Fruit fly (Drosophila melanogaster) whole organism, embryonic: Measurements from ENCODE around the gene CG12594.
A peak's percentile ranks its signal among the peaks of the same experiment; 100 is the strongest.

Experiments
- B-H1 ChIP-seq: fragments of 200-800 bp; sonication (Bioruptor generic); IDR thresholded peaks from 3 replicates; pipeline ENCODE4 v1.3.6; 2022; ENCODE audit warnings: missing biosample characterization, missing genetic modification characterization
- BEAF-32 ChIP-seq: fragments of 200-800 bp; sonication (Bioruptor generic); optimal IDR thresholded peaks from 3 replicates; lab custom pipeline; 2017; ENCODE audit warnings: missing biosample characterization, missing genetic modification characterization, mild to moderate bottlenecking, moderate library complexity, missing genetic modification reagents
- Bgb ChIP-seq: fragments of 200-800 bp; sonication (Bioruptor generic); IDR thresholded peaks from 2 replicates; pipeline ENCODE4 v1.3.6; 2022; ENCODE audit warnings: missing biosample characterization, missing genetic modification characterization; ENCODE audit not compliant: partially characterized antibody
- CG11695 ChIP-seq: fragments of 200-800 bp; sonication (Bioruptor generic); IDR thresholded peaks from 3 replicates; pipeline ENCODE4 v1.3.6; 2022; ENCODE audit warnings: missing biosample characterization, missing genetic modification characterization
- CG12219 ChIP-seq: fragments of 200-800 bp; sonication (Bioruptor generic); optimal IDR thresholded peaks from 3 replicates; lab custom pipeline; 2018; ENCODE audit warnings: missing biosample characterization, mild to moderate bottlenecking, missing genetic modification characterization
- CG13624 ChIP-seq: fragments of 200-800 bp; sonication (Bioruptor generic); optimal IDR thresholded peaks from 2 replicates; lab custom pipeline; 2016; ENCODE audit warnings: missing biosample characterization, missing genetic modification characterization
- CG13775 ChIP-seq: fragments of 200-800 bp; sonication (Bioruptor generic); optimal IDR thresholded peaks from 3 replicates; lab custom pipeline; 2017; ENCODE audit warnings: missing biosample characterization, mild to moderate bottlenecking, missing genetic modification characterization
- CG14710 ChIP-seq: fragments of 200-800 bp; sonication (Bioruptor generic); optimal IDR thresholded peaks from 3 replicates; lab custom pipeline; 2019; ENCODE audit warnings: missing biosample characterization, mild to moderate bottlenecking, missing genetic modification characterization, moderate library complexity
- CG14965 ChIP-seq: fragments of 200-800 bp; sonication (Bioruptor generic); optimal IDR thresholded peaks from 2 replicates; lab custom pipeline; 2016; ENCODE audit warnings: missing biosample characterization, missing genetic modification characterization, borderline replicate concordance
- CG17186 ChIP-seq: fragments of 200-800 bp; sonication (Bioruptor generic); optimal IDR thresholded peaks from 3 replicates; lab custom pipeline; 2017; ENCODE audit warnings: missing biosample characterization, missing genetic modification reagents, missing genetic modification characterization
- CG2875 ChIP-seq: fragments of 200-800 bp; sonication (Bioruptor generic); optimal IDR thresholded peaks from 2 replicates; lab custom pipeline; 2017; ENCODE audit warnings: missing biosample characterization, mild to moderate bottlenecking, missing genetic modification characterization, missing genetic modification reagents
- CG42726 ChIP-seq: fragments of 200-800 bp; sonication (Bioruptor generic); IDR thresholded peaks from 2 replicates; pipeline ENCODE4 v1.3.6; 2022; ENCODE audit warnings: missing biosample characterization, missing genetic modification characterization; ENCODE audit not compliant: partially characterized antibody
- CG4617 ChIP-seq: fragments of 200-800 bp; sonication (Bioruptor generic); optimal IDR thresholded peaks from 3 replicates; lab custom pipeline; 2016; ENCODE audit warnings: missing biosample characterization, missing genetic modification characterization, borderline replicate concordance
- CG9876 ChIP-seq: fragments of 200-800 bp; sonication (Bioruptor generic); optimal IDR thresholded peaks from 2 replicates; lab custom pipeline; 2016; ENCODE audit warnings: missing biosample characterization, missing genetic modification characterization
- CTCF ChIP-seq: fragments of 200-800 bp; sonication (Bioruptor generic); optimal IDR thresholded peaks from 2 replicates; lab custom pipeline; 2017; ENCODE audit warnings: missing biosample characterization, mild to moderate bottlenecking, missing genetic modification characterization, moderate library complexity
- CoRest ChIP-seq: fragments of 200-800 bp; sonication (Bioruptor generic); optimal IDR thresholded peaks from 3 replicates; lab custom pipeline; 2018; ENCODE audit warnings: missing biosample characterization, mild to moderate bottlenecking, missing genetic modification characterization, moderate library complexity
- Deaf1 ChIP-seq: fragments of 200-800 bp; optimal IDR thresholded peaks from 3 replicates; lab custom pipeline; 2019; ENCODE audit warnings: missing biosample characterization, mild to moderate bottlenecking, missing genetic modification characterization, moderate library complexity
- Doc3 ChIP-seq: fragments of 200-800 bp; sonication (Bioruptor generic); IDR thresholded peaks from 3 replicates; pipeline ENCODE4 v1.3.6; 2022; ENCODE audit warnings: missing biosample characterization, missing genetic modification characterization; ENCODE audit not compliant: partially characterized antibody
- E2f2 ChIP-seq: fragments of 200-800 bp; sonication (Bioruptor generic); IDR thresholded peaks from 2 replicates; pipeline ENCODE4 v1.3.6; 2022; ENCODE audit warnings: missing biosample characterization, missing genetic modification characterization
- Ets65A ChIP-seq: fragments of 200-800 bp; sonication (Bioruptor generic); peaks from one replicate; lab custom pipeline; 2016; ENCODE audit warnings: missing biosample characterization, missing genetic modification characterization
- Ets97D ChIP-seq: fragments of 200-800 bp; sonication (Bioruptor generic); optimal IDR thresholded peaks from 3 replicates; lab custom pipeline; 2016; ENCODE audit warnings: missing biosample characterization, missing genetic modification characterization
- HLH4C ChIP-seq: fragments of 200-800 bp; sonication (Bioruptor generic); IDR thresholded peaks from 3 replicates; pipeline ENCODE4 v1.3.6; 2022; ENCODE audit warnings: missing biosample characterization, missing genetic modification characterization; ENCODE audit not compliant: partially characterized antibody
- HmgZ ChIP-seq: fragments of 200-800 bp; sonication (Bioruptor generic); optimal IDR thresholded peaks from 2 replicates; lab custom pipeline; 2018; ENCODE audit warnings: missing biosample characterization, mild to moderate bottlenecking, missing genetic modification characterization
- Lim3 ChIP-seq: fragments of 200-800 bp; sonication (Bioruptor generic); IDR thresholded peaks from 2 replicates; pipeline ENCODE4 v1.3.6; 2022; ENCODE audit warnings: missing biosample characterization, missing genetic modification characterization
- MESR4 ChIP-seq: fragments of 200-800 bp; sonication (Bioruptor generic); optimal IDR thresholded peaks from 2 replicates; lab custom pipeline; 2018; ENCODE audit warnings: missing biosample characterization, mild to moderate bottlenecking, missing genetic modification characterization, moderate library complexity
- Med ChIP-seq: fragments of 200-800 bp; sonication (Bioruptor generic); peaks from one replicate; lab custom pipeline; 2016; ENCODE audit warnings: missing biosample characterization, missing genetic modification characterization, mild to moderate bottlenecking, inconsistent platforms, moderate library complexity
- Mes4 ChIP-seq: fragments of 200-800 bp; sonication (Bioruptor generic); optimal IDR thresholded peaks from 2 replicates; lab custom pipeline; 2016; ENCODE audit warnings: missing biosample characterization, missing genetic modification characterization
- Myb ChIP-seq: fragments of 200-800 bp; sonication (Bioruptor generic); optimal IDR thresholded peaks from 2 replicates; lab custom pipeline; 2016; ENCODE audit warnings: missing biosample characterization, missing genetic modification characterization
- Nf-YB ChIP-seq: fragments of 200-800 bp; sonication (Bioruptor generic); optimal IDR thresholded peaks from 3 replicates; lab custom pipeline; 2019; ENCODE audit warnings: missing biosample characterization, mild to moderate bottlenecking, missing genetic modification characterization, moderate library complexity
- Nf-YC ChIP-seq: fragments of 200-800 bp; optimal IDR thresholded peaks from 3 replicates; lab custom pipeline; 2019; ENCODE audit warnings: missing biosample characterization, mild to moderate bottlenecking, missing genetic modification characterization, moderate library complexity
- Opbp ChIP-seq: fragments of 200-800 bp; sonication (Bioruptor generic); IDR thresholded peaks from 3 replicates; pipeline ENCODE4 v1.3.6; 2022; ENCODE audit warnings: missing biosample characterization, missing genetic modification characterization; ENCODE audit not compliant: partially characterized antibody
- Ptx1 ChIP-seq: fragments of 200-800 bp; sonication (Bioruptor generic); IDR thresholded peaks from 2 replicates; pipeline ENCODE4 v1.3.6; 2022; ENCODE audit warnings: missing biosample characterization, missing genetic modification characterization
- Six4 ChIP-seq: fragments of 200-800 bp; sonication (Bioruptor generic); optimal IDR thresholded peaks from 2 replicates; lab custom pipeline; 2016; ENCODE audit warnings: missing biosample characterization, missing genetic modification characterization
- Sry-δ ChIP-seq: fragments of 200-800 bp; sonication (Bioruptor generic); optimal IDR thresholded peaks from 2 replicates; lab custom pipeline; 2016; ENCODE audit warnings: missing biosample characterization, missing genetic modification characterization
- YL-1 ChIP-seq: fragments of 200-800 bp; sonication (Bioruptor generic); optimal IDR thresholded peaks from 3 replicates; lab custom pipeline; 2017; ENCODE audit warnings: missing biosample characterization, mild to moderate bottlenecking, missing genetic modification characterization
- al ChIP-seq: fragments of 200-800 bp; sonication (Bioruptor generic); IDR thresholded peaks from 2 replicates; pipeline ENCODE4 v1.3.6; 2022; ENCODE audit warnings: missing biosample characterization, missing genetic modification characterization
- br ChIP-seq: fragments of >200 bp; optimal IDR thresholded peaks from 2 replicates; lab custom pipeline; 2017
- cato ChIP-seq: fragments of 200-800 bp; sonication (Bioruptor generic); optimal IDR thresholded peaks from 2 replicates; lab custom pipeline; 2016; ENCODE audit warnings: missing biosample characterization, missing genetic modification characterization, borderline replicate concordance
- chinmo ChIP-seq: fragments of 200-800 bp; sonication (Bioruptor generic); IDR thresholded peaks from 4 replicates; pipeline ENCODE4 v1.3.6; 2022; ENCODE audit warnings: missing biosample characterization, missing genetic modification characterization; ENCODE audit not compliant: partially characterized antibody
- croc ChIP-seq: fragments of 200-800 bp; sonication (Bioruptor generic); conservative IDR thresholded peaks from 3 replicates; pipeline ENCODE4 v1.3.6; 2022; ENCODE audit warnings: missing biosample characterization, missing genetic modification characterization
- emc ChIP-seq: fragments of 200-800 bp; sonication (Bioruptor generic); optimal IDR thresholded peaks from 2 replicates; lab custom pipeline; 2016; ENCODE audit warnings: missing biosample characterization, missing genetic modification characterization
- fd64A ChIP-seq: fragments of 200-800 bp; sonication (Bioruptor generic); optimal IDR thresholded peaks from 3 replicates; lab custom pipeline; 2018; ENCODE audit warnings: missing biosample characterization, mild to moderate bottlenecking, missing genetic modification characterization
- gfzf ChIP-seq: fragments of 200-800 bp; sonication (Bioruptor generic); optimal IDR thresholded peaks from 2 replicates; lab custom pipeline; 2016; ENCODE audit warnings: missing biosample characterization, mild to moderate bottlenecking, missing genetic modification characterization, moderate library complexity
- nerfin-2 ChIP-seq: fragments of 200-800 bp; sonication (Bioruptor generic); IDR thresholded peaks from 2 replicates; pipeline ENCODE4 v1.3.6; 2022; ENCODE audit warnings: missing biosample characterization, missing genetic modification characterization; ENCODE audit not compliant: partially characterized antibody
- sens ChIP-seq: fragments of 200-800 bp; sonication (Bioruptor generic); peaks from one replicate; lab custom pipeline; 2016; ENCODE audit warnings: missing biosample characterization, missing genetic modification characterization
- sna ChIP-seq: fragments of 200-800 bp; sonication (Bioruptor generic); IDR thresholded peaks from 2 replicates; pipeline ENCODE4 v1.3.6; 2022; ENCODE audit warnings: missing biosample characterization, missing genetic modification characterization; ENCODE audit not compliant: partially characterized antibody
- tin ChIP-seq: fragments of 200-800 bp; sonication (Bioruptor generic); optimal IDR thresholded peaks from 3 replicates; lab custom pipeline; 2016; ENCODE audit warnings: missing biosample characterization, missing genetic modification characterization
- trem ChIP-seq: fragments of 200-800 bp; optimal IDR thresholded peaks from 3 replicates; lab custom pipeline; 2019; ENCODE audit warnings: missing biosample characterization, mild to moderate bottlenecking, missing genetic modification characterization, moderate library complexity
- wor ChIP-seq: fragments of 200-800 bp; sonication (Bioruptor generic); IDR thresholded peaks from 2 replicates; pipeline ENCODE4 v1.3.6; 2022; ENCODE audit warnings: missing biosample characterization, missing genetic modification characterization
- zf30C ChIP-seq: fragments of 200-800 bp; sonication (Bioruptor generic); optimal IDR thresholded peaks from 3 replicates; lab custom pipeline; 2018; ENCODE audit warnings: missing biosample characterization, mild to moderate bottlenecking, missing genetic modification characterization

Gene CG12594

DNA sequence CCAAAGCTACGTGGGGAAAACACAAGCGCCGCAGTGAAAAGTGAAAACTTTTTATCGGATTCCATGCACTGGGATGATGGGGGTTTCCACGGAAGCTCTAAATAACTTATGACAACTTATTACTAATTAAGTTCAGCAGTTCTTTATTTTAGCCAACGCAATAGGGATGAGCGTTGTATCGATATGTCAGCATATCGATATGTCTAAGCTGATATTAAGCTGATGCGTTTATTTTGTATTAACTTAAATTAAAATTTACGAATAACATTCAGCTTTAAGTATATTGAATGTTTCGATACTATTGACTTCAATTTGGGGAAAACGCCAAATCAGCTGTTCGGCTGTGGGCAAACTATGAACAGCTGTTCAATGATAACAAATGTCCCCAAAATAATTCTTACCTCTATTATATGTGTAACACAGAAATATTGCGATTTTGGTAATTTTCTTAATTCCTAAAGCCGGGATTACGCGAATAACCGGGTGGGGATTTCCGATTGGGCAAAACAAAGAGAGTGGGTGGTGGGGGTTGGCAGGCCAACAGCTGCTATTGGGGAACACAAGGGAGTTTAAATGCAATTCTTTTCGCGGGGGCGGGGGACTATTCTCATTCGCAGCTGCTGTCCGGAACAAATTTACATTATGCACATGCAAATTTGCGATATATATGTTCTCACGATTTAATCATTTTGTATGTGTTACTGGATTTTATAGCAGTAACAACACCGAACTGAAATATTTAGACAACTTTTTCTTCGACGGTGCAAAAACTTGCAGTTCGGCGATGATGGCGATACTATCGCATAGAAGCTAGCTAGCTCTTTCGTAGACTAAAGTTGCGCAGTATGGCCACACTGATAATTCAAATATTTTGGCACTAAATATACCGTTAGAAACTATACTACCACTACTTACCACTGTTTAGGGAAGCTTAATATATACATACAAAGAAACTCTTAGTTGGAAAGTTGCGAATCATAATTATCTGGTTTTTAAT lies 28.1 kb downstream of the CG12594 start, which contains the start of gene CG6923 (continued):
- TF ChIP-seq CG13775 (GFP tag; lab: Kevin White, UChicago) (peak; percentile 31), Sry-δ (GFP tag; lab: Kevin White, UChicago) (peak; percentile 84), Ets65A (peak; percentile 66), CG13624 (no peak), gfzf (peak; percentile 73), Nf-YB (GFP tag; lab: Kevin White, UChicago) (peak; percentile 68), YL-1 (GFP tag; lab: Kevin White, UChicago) (peak; percentile 4), Opbp (GFP tag; lab: Robert Waterston, UW) (peak; percentile 87), CoRest (tag; lab: Kevin White, UChicago) (peak; percentile 50), CG9876 (GFP tag; lab: Kevin White, UChicago) (no peak), Nf-YC (tag; lab: Kevin White, UChicago) (peak; percentile 90), Doc3 (peak; percentile 66), Bgb (peak; percentile 92), CG42726 (GFP tag; lab: Robert Waterston, UW) (peak; percentile 61; the same call in 1 of the 2 replicates), br (no peak), sna (GFP tag; lab: Robert Waterston, UW) (peak; percentile 71), trem (tag; lab: Kevin White, UChicago) (peak; percentile 43), sens (GFP tag; lab: Kevin White, UChicago) (peak; percentile 66), CG11695 (GFP tag; lab: Robert Waterston, UW) (no peak), CG12219 (GFP tag; lab: Kevin White, UChicago) (no peak), MESR4 (GFP tag; lab: Kevin White, UChicago) (peak; percentile 7), tin (GFP tag; lab: Kevin White, UChicago) (no peak), CG17186 (GFP tag; lab: Kevin White, UChicago) (peak; percentile 35), HLH4C (peak; percentile 85), Ets97D (GFP tag; lab: Kevin White, UChicago) (peak; percentile 59), Med (peak; percentile 74), chinmo (GFP tag; lab: Robert Waterston, UW) (peak; percentile 71; the same call in 1 of the 4 replicates), HmgZ (tag; lab: Kevin White, UChicago) (peak; percentile 45), al (no peak), E2f2 (peak; percentile 85), BEAF-32 (GFP tag; lab: Kevin White, UChicago) (peak; percentile 88), cato (no peak), CG4617 (peak; percentile 51)

DNA sequence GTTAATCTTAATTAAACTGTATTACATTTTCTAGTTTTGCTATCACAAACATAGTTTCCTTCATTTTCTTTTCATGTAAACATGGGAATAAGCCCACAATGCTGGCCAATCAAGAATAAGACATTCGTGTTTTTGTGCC lies 28.6 kb downstream of the CG12594 start, which contains the start of gene CG43062:
Gene CG43062, plus strand, starts transcription at position 40 of the 139 bp plus-strand sequence.
- no peak for TF ChIP-seq Lim3 (GFP tag; lab: Robert Waterston, UW)
- peak; percentile 21 for TF ChIP-seq Med

DNA sequence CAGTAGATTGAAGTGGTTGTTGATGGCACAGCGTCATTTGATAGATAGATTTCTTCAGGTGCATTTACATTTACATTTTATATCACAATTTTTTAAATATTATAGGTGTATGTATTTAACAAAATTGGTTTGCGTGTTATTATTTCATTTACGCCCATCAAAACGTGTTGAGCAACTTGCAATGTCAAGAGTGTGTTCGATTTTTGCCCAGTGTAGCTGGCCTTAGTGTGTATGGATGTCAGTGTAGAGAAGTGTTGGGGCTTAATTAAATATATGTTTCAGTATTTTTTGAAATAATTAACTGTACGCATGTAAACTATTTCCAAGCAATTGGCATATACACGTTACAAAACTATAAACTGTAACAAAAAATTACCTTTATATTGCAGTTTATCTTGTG lies 30.2 kb downstream of the CG12594 start:
- TF ChIP-seq CTCF (GFP tag; lab: Kevin White, UChicago): no peak
- no peak for TF ChIP-seq B-H1
- no peak for TF ChIP-seq emc
- TF ChIP-seq nerfin-2 (GFP tag; lab: Robert Waterston, UW): no peak
- peak; percentile 6 for TF ChIP-seq zf30C (GFP tag; lab: Kevin White, UChicago)
- no peak for TF ChIP-seq croc (GFP tag; lab: Robert Waterston, UW)
- peak; percentile 13 for TF ChIP-seq Med
- TF ChIP-seq wor (GFP tag; lab: Robert Waterston, UW): no peak
- no peak for TF ChIP-seq CG14965 (GFP tag; lab: Kevin White, UChicago)
- TF ChIP-seq fd64A (GFP tag; lab: Kevin White, UChicago): no peak
- TF ChIP-seq Myb (GFP tag; lab: Kevin White, UChicago): no peak
- TF ChIP-seq Ptx1 (GFP tag; lab: Robert Waterston, UW): no peak
- no peak for TF ChIP-seq Mes4 (GFP tag; lab: Kevin White, UChicago)
- no peak for TF ChIP-seq Deaf1 (tag; lab: Kevin White, UChicago)
- no peak for TF ChIP-seq CG2875 (GFP tag; lab: Kevin White, UChicago)
- no peak for TF ChIP-seq Six4
- no peak for TF ChIP-seq CG14710
